Fruit fly (Drosophila melanogaster): ENCODE data around the gene Cfp1.
A peak's percentile ranks its signal among the peaks of the same experiment; 100 is the strongest.

Gene Cfp1

dm6 chrX:9281998-9282644 is 9.4 kb upstream of the Cfp1 start:
- TF ChIP-seq fd85E (GFP tag; optimal IDR thresholded peaks at IDR 0.05) (no peak), CG6792 (GFP tag; optimal IDR thresholded peaks at IDR 0.05) (no peak), acj6 (GFP tag; optimal IDR thresholded peaks at IDR 0.05) (no peak), net (GFP tag; optimal IDR thresholded peaks at IDR 0.05) (no peak)

- TF ChIP-seq Lpt (GFP tag; optimal IDR thresholded peaks at IDR 0.05): no peak
- no peak for TF ChIP-seq CG7368 (GFP tag; optimal IDR thresholded peaks at IDR 0.05)
- no peak for TF ChIP-seq CG11294 (GFP tag; IDR thresholded peaks at IDR 0.05)
- no peak for TF ChIP-seq Ets21C (GFP tag; optimal IDR thresholded peaks at IDR 0.05)
- no peak for TF ChIP-seq CG8632 (GFP tag; optimal IDR thresholded peaks at IDR 0.05)
- TF ChIP-seq vri (GFP tag; optimal IDR thresholded peaks at IDR 0.05): no peak
- TF ChIP-seq CG6854 (GFP tag; optimal IDR thresholded peaks at IDR 0.05): no peak
- TF ChIP-seq lz (GFP tag; optimal IDR thresholded peaks at IDR 0.05): no peak
These were observed 2.9 kb downstream of the Cfp1 start, which contains the start of gene CG17440 for dm6 chrX:9269825-9270224. Gene CG17440 (minus strand): TSS chrX:9269925.

- no peak for TF ChIP-seq vri (GFP tag; optimal IDR thresholded peaks at IDR 0.05)
- TF ChIP-seq dsx (GFP tag; optimal IDR thresholded peaks at IDR 0.05; ENCODE audit: poor library complexity, severe bottlenecking): no peak
- TF ChIP-seq svp (GFP tag): no peak
- TF ChIP-seq CG32006 (GFP tag; optimal IDR thresholded peaks at IDR 0.05): no peak
- TF ChIP-seq CG11294 (GFP tag; IDR thresholded peaks at IDR 0.05): no peak
- no peak for TF ChIP-seq Hr38 (GFP tag; optimal IDR thresholded peaks at IDR 0.05)
- TF ChIP-seq CG10669 (GFP tag; optimal IDR thresholded peaks at IDR 0.05): no peak
- no peak for TF ChIP-seq Lpt (GFP tag; optimal IDR thresholded peaks at IDR 0.05)
- TF ChIP-seq CG3919 (GFP tag; optimal IDR thresholded peaks at IDR 0.05): no peak
These were observed 5.2 kb downstream of the Cfp1 start, which contains the start of gene Erk7 for dm6 chrX:9267598-9267997. Gene Erk7 (minus strand): TSS chrX:9267698.

dm6 chrX:9266082-9266481 is 6.7 kb downstream of the Cfp1 start:
- TF ChIP-seq CG3032 (tag; optimal IDR thresholded peaks at IDR 0.05): no peak
- no peak for TF ChIP-seq Smox (GFP tag; optimal IDR thresholded peaks at IDR 0.05)
- TF ChIP-seq CG1621 (tag; optimal IDR thresholded peaks at IDR 0.05): no peak
- TF ChIP-seq CG32006 (GFP tag; optimal IDR thresholded peaks at IDR 0.05): peak; percentile 32
- no peak for TF ChIP-seq CG6276 (GFP tag; optimal IDR thresholded peaks at IDR 0.05)
- no peak for TF ChIP-seq Sox15 (GFP tag; optimal IDR thresholded peaks at IDR 0.05)
- no peak for TF ChIP-seq Hr4 (GFP tag; optimal IDR thresholded peaks at IDR 0.05)
- 0 out of 3 replicates have a peak, but pooled peaks have one; percentile 10 for TF ChIP-seq eg (GFP tag; IDR thresholded peaks at IDR 0.05)
- peak; percentile 56 for TF ChIP-seq Eip78C (GFP tag)
- no peak for TF ChIP-seq achi (GFP tag; optimal IDR thresholded peaks at IDR 0.05)
- TF ChIP-seq CG15336 (GFP tag; IDR thresholded peaks at IDR 0.05): peak; percentile 66
- peak; percentile 50; the same call in 2 of the 3 replicates for TF ChIP-seq CG8119 (GFP tag; IDR thresholded peaks at IDR 0.05)
- no peak for TF ChIP-seq Ets96B (tag; optimal IDR thresholded peaks at IDR 0.05)
- peak; percentile 18; the same call in 1 of the 2 replicates for TF ChIP-seq Gug (GFP tag; IDR thresholded peaks at IDR 0.05)

- no peak for TF ChIP-seq cyc (GFP tag; optimal IDR thresholded peaks at IDR 0.05)
- peak; percentile 40 for TF ChIP-seq lz (GFP tag; optimal IDR thresholded peaks at IDR 0.05)
- TF ChIP-seq Sox14 (GFP tag; optimal IDR thresholded peaks at IDR 0.05): peak; percentile 48
- no peak for TF ChIP-seq Gug (GFP tag; IDR thresholded peaks at IDR 0.05)
- TF ChIP-seq CG11902 (GFP tag; optimal IDR thresholded peaks at IDR 0.05): no peak
- no peak for TF ChIP-seq CG6792 (GFP tag; optimal IDR thresholded peaks at IDR 0.05)
- no peak for TF ChIP-seq Hr38 (GFP tag; optimal IDR thresholded peaks at IDR 0.05)
- no peak for TF ChIP-seq CG6276 (GFP tag; optimal IDR thresholded peaks at IDR 0.05)
- peak; percentile 19 for TF ChIP-seq OdsH (GFP tag; optimal IDR thresholded peaks at IDR 0.05)
- no peak for TF ChIP-seq dac (GFP tag; optimal IDR thresholded peaks at IDR 0.05)
- no peak for TF ChIP-seq dsx (GFP tag; optimal IDR thresholded peaks at IDR 0.05; ENCODE audit: poor library complexity, severe bottlenecking)
- TF ChIP-seq CG16779 (tag; optimal IDR thresholded peaks at IDR 0.05): no peak
- no peak for TF ChIP-seq CG10631 (GFP tag; optimal IDR thresholded peaks at IDR 0.05)
- no peak for TF ChIP-seq CG15336 (GFP tag; IDR thresholded peaks at IDR 0.05)
- TF ChIP-seq Sox102F (GFP tag; optimal IDR thresholded peaks at IDR 0.05): no peak
- TF ChIP-seq CG32006 (GFP tag; optimal IDR thresholded peaks at IDR 0.05): no peak
- no peak for TF ChIP-seq fd85E (GFP tag; optimal IDR thresholded peaks at IDR 0.05)
- no peak for TF ChIP-seq CG4318 (GFP tag; optimal IDR thresholded peaks at IDR 0.05)
- TF ChIP-seq vri (GFP tag; optimal IDR thresholded peaks at IDR 0.05): no peak
- TF ChIP-seq CG31627 (GFP tag; optimal IDR thresholded peaks at IDR 0.05): no peak
- no peak for TF ChIP-seq CG6163 (GFP tag; IDR thresholded peaks at IDR 0.05)
- no peak for TF ChIP-seq Lpt (GFP tag; optimal IDR thresholded peaks at IDR 0.05)
- TF ChIP-seq Ets21C (GFP tag; optimal IDR thresholded peaks at IDR 0.05): no peak
- TF ChIP-seq CG7368 (GFP tag; optimal IDR thresholded peaks at IDR 0.05): no peak
- no peak for TF ChIP-seq Ets96B (tag; optimal IDR thresholded peaks at IDR 0.05)
- peak; percentile 10 for TF ChIP-seq CG3919 (GFP tag; optimal IDR thresholded peaks at IDR 0.05)
These were observed 16.7 kb downstream of the Cfp1 start, which contains the start of gene ric8a for dm6 chrX:9255964-9256520. Gene ric8a (plus strand): TSS chrX:9256168.

Measured in whole organism, prepupa.